Fruit fly (Drosophila melanogaster): ENCODE results near the gene loh.
A peak's percentile ranks its signal among the peaks of the same experiment; 100 is the strongest.

Gene loh

DNA sequence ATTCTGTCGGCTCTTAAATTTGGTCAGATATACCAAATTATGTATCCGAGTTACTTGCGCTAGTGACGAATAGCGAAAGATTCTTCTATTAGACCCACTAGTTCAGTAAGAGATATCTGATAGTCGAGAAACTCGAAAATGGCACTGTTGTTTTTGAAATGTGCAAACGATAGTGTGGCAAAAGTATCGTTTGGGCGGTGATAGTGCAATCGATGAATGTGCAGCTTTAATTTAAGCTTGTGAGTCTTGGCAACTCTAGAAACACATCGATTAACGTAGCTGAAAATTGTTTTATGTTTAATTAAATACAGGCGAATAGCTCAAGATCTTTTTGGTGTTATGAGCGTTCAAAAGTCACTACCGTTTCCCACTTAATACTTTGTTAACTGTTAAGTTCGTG is 5.0 kb upstream of the loh start, which contains the start of gene STUB1 (continued):
- no peak for TF ChIP-seq grau (tag; optimal IDR thresholded peaks at IDR 0.05)
- TF ChIP-seq CG8924 (tag; optimal IDR thresholded peaks at IDR 0.05): no peak
- no peak for TF ChIP-seq CG10462 (GFP tag; optimal IDR thresholded peaks at IDR 0.05)
- no peak for TF ChIP-seq shn (GFP tag; optimal IDR thresholded peaks at IDR 0.05)
- TF ChIP-seq gt (GFP tag; IDR thresholded peaks at IDR 0.05): no peak
- TF ChIP-seq NC2α (GFP tag; optimal IDR thresholded peaks at IDR 0.05): no peak
- no peak for TF ChIP-seq btn (GFP tag; optimal IDR thresholded peaks at IDR 0.05)
- TF ChIP-seq CG32532 (GFP tag; IDR thresholded peaks at IDR 0.05): no peak
- TF ChIP-seq jigr1 (GFP tag; IDR thresholded peaks at IDR 0.05): no peak
- no peak for TF ChIP-seq CG17328 (GFP tag; IDR thresholded peaks at IDR 0.05)
- TF ChIP-seq dmrt99B (tag; optimal IDR thresholded peaks at IDR 0.05): no peak
- TF ChIP-seq stc (GFP tag; IDR thresholded peaks at IDR 0.05): no peak
- no peak for TF ChIP-seq tin (GFP tag; optimal IDR thresholded peaks at IDR 0.05)
- no peak for TF ChIP-seq Ravus (GFP tag; IDR thresholded peaks at IDR 0.05)
- peak; percentile 54 for TF ChIP-seq CG2120 (GFP tag; optimal IDR thresholded peaks at IDR 0.05)
- TF ChIP-seq nau (GFP tag; optimal IDR thresholded peaks at IDR 0.05): no peak
- peak; percentile 99 for TF ChIP-seq CG14860 (GFP tag; IDR thresholded peaks at IDR 0.05; ENCODE audit: partially characterized antibody)
- no peak for TF ChIP-seq CG8089 (GFP tag; optimal IDR thresholded peaks at IDR 0.05)
- no peak for TF ChIP-seq cg (GFP tag; optimal IDR thresholded peaks at IDR 0.05)
- no peak for TF ChIP-seq CG10267 (tag; optimal IDR thresholded peaks at IDR 0.05)
- TF ChIP-seq BEAF-32 (GFP tag; optimal IDR thresholded peaks at IDR 0.05): peak; percentile 94
- TF ChIP-seq CG14710 (tag; optimal IDR thresholded peaks at IDR 0.05): no peak
- TF ChIP-seq CG13624 (GFP tag; optimal IDR thresholded peaks at IDR 0.05): peak; percentile 52
- no peak for TF ChIP-seq CG10274 (GFP tag; optimal IDR thresholded peaks at IDR 0.05)
- TF ChIP-seq lola (GFP tag; optimal IDR thresholded peaks at IDR 0.05): no peak
- no peak for TF ChIP-seq NC2β (GFP tag; optimal IDR thresholded peaks at IDR 0.05)
- TF ChIP-seq sr (GFP tag; IDR thresholded peaks at IDR 0.05): no peak
- no peak for TF ChIP-seq CG12155 (GFP tag; optimal IDR thresholded peaks at IDR 0.05)
- TF ChIP-seq rib (GFP tag; IDR thresholded peaks at IDR 0.05): peak; percentile 42; the same call in 1 of the 2 replicates
- TF ChIP-seq CG6689 (GFP tag; IDR thresholded peaks at IDR 0.05): no peak
- TF ChIP-seq dan (GFP tag; IDR thresholded peaks at IDR 0.05): no peak
- peak; percentile 13 for TF ChIP-seq HLH54F (GFP tag; optimal IDR thresholded peaks at IDR 0.05)
- peak; percentile 57 for TF ChIP-seq zfh2 (GFP tag; optimal IDR thresholded peaks at IDR 0.05)
- TF ChIP-seq Hr3 (GFP tag; optimal IDR thresholded peaks at IDR 0.05): no peak
- no peak for TF ChIP-seq CG15073 (GFP tag; optimal IDR thresholded peaks at IDR 0.05)
- peak; percentile 9 for TF ChIP-seq nmo (GFP tag; optimal IDR thresholded peaks at IDR 0.05)
- TF ChIP-seq ttk (GFP tag; IDR thresholded peaks at IDR 0.05): no peak
- peak; percentile 57; the same call in 1 of the 4 replicates for TF ChIP-seq Gug (GFP tag; IDR thresholded peaks at IDR 0.05)
- TF ChIP-seq CG11247 (GFP tag; IDR thresholded peaks at IDR 0.05): no peak
- TF ChIP-seq wek (GFP tag; optimal IDR thresholded peaks at IDR 0.05): no peak
- TF ChIP-seq cwo (GFP tag; optimal IDR thresholded peaks at IDR 0.05): no peak
- TF ChIP-seq CG10431 (GFP tag; optimal IDR thresholded peaks at IDR 0.05): no peak
- TF ChIP-seq CG11560 (tag; IDR thresholded peaks at IDR 0.05): no peak
- TF ChIP-seq CG17912 (GFP tag; optimal IDR thresholded peaks at IDR 0.05): no peak
- TF ChIP-seq Nf-YC (tag; optimal IDR thresholded peaks at IDR 0.05): no peak
- TF ChIP-seq Dfd (GFP tag; optimal IDR thresholded peaks at IDR 0.05): no peak
- no peak for TF ChIP-seq tap (tag; optimal IDR thresholded peaks at IDR 0.05)
- TF ChIP-seq zf30C (GFP tag; optimal IDR thresholded peaks at IDR 0.05): no peak
- no peak for TF ChIP-seq CG32767 (GFP tag; IDR thresholded peaks at IDR 0.05)
- no peak for TF ChIP-seq Mrtf (GFP tag; IDR thresholded peaks at IDR 0.05)
- TF ChIP-seq Aef1 (GFP tag; IDR thresholded peaks at IDR 0.05): no peak
- TF ChIP-seq ci (GFP tag; IDR thresholded peaks at IDR 0.05): no peak; the same call in 2 of the 3 replicates
- no peak for TF ChIP-seq Rx (GFP tag; IDR thresholded peaks at IDR 0.05)
